Fruit fly (Drosophila melanogaster) whole organism, embryonic: Measurements from ENCODE around the gene MBD-like.

ENCODE experiments used
- CG10209 ChIP-seq: fragments of 200-800 bp; sonication (Bioruptor generic); optimal IDR thresholded peaks from 3 replicates; lab custom pipeline; 2017; ENCODE audit warnings: missing biosample characterization, mild to moderate bottlenecking, missing genetic modification characterization, missing genetic modification reagents
- CG10431 ChIP-seq: fragments of 200-800 bp; sonication (Bioruptor generic); optimal IDR thresholded peaks from 3 replicates; lab custom pipeline; 2018; ENCODE audit warnings: missing biosample characterization, mild to moderate bottlenecking, missing genetic modification characterization
- CG11085 ChIP-seq: fragments of 200-800 bp; sonication (Bioruptor generic); IDR thresholded peaks from 2 replicates; pipeline ENCODE4 v1.3.6; 2022; ENCODE audit warnings: missing biosample characterization, missing genetic modification characterization
- CG11093 ChIP-seq: fragments of 200-800 bp; sonication (Bioruptor generic); IDR thresholded peaks from 3 replicates; pipeline ENCODE4 v1.3.6; 2022; ENCODE audit warnings: missing biosample characterization, missing genetic modification characterization
- CG12219 ChIP-seq: fragments of 200-800 bp; sonication (Bioruptor generic); optimal IDR thresholded peaks from 3 replicates; lab custom pipeline; 2018; ENCODE audit warnings: missing biosample characterization, mild to moderate bottlenecking, missing genetic modification characterization
- CG12659 ChIP-seq: fragments of 200-800 bp; sonication (Bioruptor generic); optimal IDR thresholded peaks from 3 replicates; lab custom pipeline; 2017; ENCODE audit warnings: mild to moderate bottlenecking, missing biosample characterization, missing genetic modification reagents, missing genetic modification characterization
- CG12744 ChIP-seq: fragments of 200-800 bp; sonication (Bioruptor generic); optimal IDR thresholded peaks from 2 replicates; lab custom pipeline; 2016; ENCODE audit warnings: missing biosample characterization, missing genetic modification characterization
- CG14710 ChIP-seq: fragments of 200-800 bp; sonication (Bioruptor generic); optimal IDR thresholded peaks from 3 replicates; lab custom pipeline; 2019; ENCODE audit warnings: missing biosample characterization, mild to moderate bottlenecking, missing genetic modification characterization, moderate library complexity
- CG15696 ChIP-seq: fragments of 200-800 bp; sonication (Bioruptor generic); optimal IDR thresholded peaks from 2 replicates; lab custom pipeline; 2019; ENCODE audit warnings: missing biosample characterization, mild to moderate bottlenecking, missing genetic modification characterization, moderate library complexity
- CG17829 ChIP-seq: fragments of 200-800 bp; optimal IDR thresholded peaks from 2 replicates; lab custom pipeline; 2019; ENCODE audit warnings: missing biosample characterization, mild to moderate bottlenecking, missing genetic modification characterization, moderate library complexity
- CG18599 ChIP-seq: fragments of 200-800 bp; sonication (Bioruptor generic); optimal IDR thresholded peaks from 3 replicates; lab custom pipeline; 2017; ENCODE audit warnings: missing biosample characterization, missing genetic modification characterization, mild to moderate bottlenecking, moderate library complexity, missing genetic modification reagents
- CG2199 ChIP-seq: fragments of 200-800 bp; sonication (Bioruptor generic); IDR thresholded peaks from 3 replicates; pipeline ENCODE4 v1.3.6; 2022; ENCODE audit warnings: missing biosample characterization, missing genetic modification characterization
- CG2875 ChIP-seq: fragments of 200-800 bp; sonication (Bioruptor generic); optimal IDR thresholded peaks from 2 replicates; lab custom pipeline; 2017; ENCODE audit warnings: missing biosample characterization, mild to moderate bottlenecking, missing genetic modification characterization, missing genetic modification reagents
- CG2889 ChIP-seq: fragments of 200-800 bp; sonication (Bioruptor generic); IDR thresholded peaks from 3 replicates; pipeline ENCODE4 v1.3.6; 2022; ENCODE audit warnings: missing biosample characterization, missing genetic modification characterization
- CG30020 ChIP-seq: fragments of 200-800 bp; optimal IDR thresholded peaks from 2 replicates; lab custom pipeline; 2019; ENCODE audit warnings: missing biosample characterization, mild to moderate bottlenecking, missing genetic modification characterization, moderate library complexity
- CG3407 ChIP-seq: fragments of 200-800 bp; sonication (Bioruptor generic); optimal IDR thresholded peaks from 2 replicates; lab custom pipeline; 2018; ENCODE audit warnings: missing biosample characterization, mild to moderate bottlenecking, missing genetic modification characterization
- CG6683 ChIP-seq: fragments of 200-800 bp; sonication (Bioruptor generic); optimal IDR thresholded peaks from 2 replicates; lab custom pipeline; 2017; ENCODE audit warnings: missing biosample characterization, mild to moderate bottlenecking, missing genetic modification characterization, missing genetic modification reagents
- CG6689 ChIP-seq: fragments of 200-800 bp; sonication (Bioruptor generic); IDR thresholded peaks from 2 replicates; pipeline ENCODE4 v1.3.6; 2022; ENCODE audit warnings: missing biosample characterization, missing genetic modification characterization
- CG7556 ChIP-seq: fragments of 200-800 bp; sonication (Bioruptor generic); optimal IDR thresholded peaks from 2 replicates; lab custom pipeline; 2017; ENCODE audit warnings: missing biosample characterization, mild to moderate bottlenecking, missing genetic modification characterization
- CG7745 ChIP-seq: fragments of 200-800 bp; sonication (Bioruptor generic); optimal IDR thresholded peaks from 2 replicates; lab custom pipeline; 2018; ENCODE audit warnings: missing biosample characterization, mild to moderate bottlenecking, missing genetic modification characterization, moderate library complexity
- CG7786 ChIP-seq: fragments of 200-800 bp; sonication (Bioruptor generic); optimal IDR thresholded peaks from 2 replicates; lab custom pipeline; 2016; ENCODE audit warnings: missing biosample characterization, missing genetic modification characterization
- CG8290 ChIP-seq, 3 experiments: fragments of 200-800 bp; sonication (Bioruptor generic); optimal IDR thresholded peaks; 2 replicates each; lab custom pipeline; 2016 to 2019; ENCODE audit warnings: missing biosample characterization in 3 of 3, missing genetic modification characterization in 3 of 3, mild to moderate bottlenecking in 2 of 3, moderate library complexity in 1 of 3
- Camta ChIP-seq: fragments of 200-800 bp; sonication (Bioruptor generic); optimal IDR thresholded peaks from 2 replicates; lab custom pipeline; 2016; ENCODE audit warnings: missing biosample characterization, missing genetic modification characterization
- D19A ChIP-seq: fragments of 200-800 bp; optimal IDR thresholded peaks from 3 replicates; lab custom pipeline; 2019; ENCODE audit warnings: missing biosample characterization, mild to moderate bottlenecking, missing genetic modification characterization, moderate library complexity
- E2f2 ChIP-seq: fragments of 200-800 bp; sonication (Bioruptor generic); IDR thresholded peaks from 2 replicates; pipeline ENCODE4 v1.3.6; 2022; ENCODE audit warnings: missing biosample characterization, missing genetic modification characterization
- ERR ChIP-seq: fragments of 200-800 bp; sonication (Bioruptor generic); optimal IDR thresholded peaks from 2 replicates; lab custom pipeline; 2016; ENCODE audit warnings: missing biosample characterization, missing genetic modification characterization
- Hand ChIP-seq: fragments of 200-800 bp; sonication (Bioruptor generic); optimal IDR thresholded peaks from 2 replicates; lab custom pipeline; 2017; ENCODE audit warnings: mild to moderate bottlenecking, missing biosample characterization, missing genetic modification reagents, missing genetic modification characterization
- Mad ChIP-seq: fragments of 200-800 bp; sonication (Bioruptor generic); optimal IDR thresholded peaks from 2 replicates; lab custom pipeline; 2016; ENCODE audit warnings: missing biosample characterization, missing genetic modification characterization
- Mes4 ChIP-seq: fragments of 200-800 bp; sonication (Bioruptor generic); optimal IDR thresholded peaks from 2 replicates; lab custom pipeline; 2016; ENCODE audit warnings: missing biosample characterization, missing genetic modification characterization
- Opbp ChIP-seq: fragments of 200-800 bp; sonication (Bioruptor generic); IDR thresholded peaks from 3 replicates; pipeline ENCODE4 v1.3.6; 2022; ENCODE audit warnings: missing biosample characterization, missing genetic modification characterization; ENCODE audit not compliant: partially characterized antibody
- Pdp1 ChIP-seq, 2 experiments: fragments of 200-800 bp; sonication (Bioruptor generic); optimal IDR thresholded peaks; 3 replicates each; lab custom pipeline; 2016; ENCODE audit warnings: missing biosample characterization in 2 of 2, missing genetic modification characterization in 2 of 2, mild to moderate bottlenecking in 1 of 2, moderate library complexity in 1 of 2
- ab ChIP-seq: fragments of 200-800 bp; sonication (Bioruptor generic); optimal IDR thresholded peaks from 2 replicates; lab custom pipeline; 2016; ENCODE audit warnings: missing biosample characterization, missing genetic modification characterization
- al ChIP-seq: fragments of 200-800 bp; sonication (Bioruptor generic); IDR thresholded peaks from 2 replicates; pipeline ENCODE4 v1.3.6; 2022; ENCODE audit warnings: missing biosample characterization, missing genetic modification characterization
- crol ChIP-seq: fragments of 200-800 bp; sonication (Bioruptor generic); IDR thresholded peaks from 2 replicates; pipeline ENCODE4 v1.3.6; 2022; ENCODE audit warnings: missing biosample characterization, missing genetic modification characterization
- dm ChIP-seq: fragments of 200-800 bp; sonication (Bioruptor generic); optimal IDR thresholded peaks from 3 replicates; lab custom pipeline; 2016; ENCODE audit warnings: missing biosample characterization, missing genetic modification characterization
- dmrt99B ChIP-seq: fragments of 200-800 bp; sonication (Bioruptor generic); optimal IDR thresholded peaks from 2 replicates; lab custom pipeline; 2018; ENCODE audit warnings: missing biosample characterization, mild to moderate bottlenecking, missing genetic modification characterization, moderate library complexity
- en ChIP-seq: fragments of 200-800 bp; sonication (Bioruptor generic); optimal IDR thresholded peaks from 2 replicates; lab custom pipeline; 2016; ENCODE audit warnings: missing biosample characterization, missing genetic modification characterization
- gcm ChIP-seq: fragments of 200-800 bp; sonication (Bioruptor generic); optimal IDR thresholded peaks from 2 replicates; lab custom pipeline; 2019; ENCODE audit warnings: missing biosample characterization, mild to moderate bottlenecking, missing genetic modification characterization, moderate library complexity
- gcm2 ChIP-seq: fragments of 200-800 bp; sonication (Bioruptor generic); optimal IDR thresholded peaks from 2 replicates; lab custom pipeline; 2016; ENCODE audit warnings: missing biosample characterization, missing genetic modification characterization
- grau ChIP-seq: fragments of 200-800 bp; optimal IDR thresholded peaks from 3 replicates; lab custom pipeline; 2019; ENCODE audit warnings: missing biosample characterization, mild to moderate bottlenecking, missing genetic modification characterization, moderate library complexity
- hb ChIP-seq: fragments of 200-800 bp; sonication (Bioruptor generic); IDR thresholded peaks from 3 replicates; pipeline ENCODE4 v1.3.6; 2022; ENCODE audit warnings: missing biosample characterization, missing genetic modification characterization; ENCODE audit not compliant: partially characterized antibody
- lilli ChIP-seq: fragments of 200-800 bp; sonication (Bioruptor generic); optimal IDR thresholded peaks from 3 replicates; lab custom pipeline; 2016; ENCODE audit warnings: missing biosample characterization, missing genetic modification characterization
- nau ChIP-seq: fragments of 200-800 bp; sonication (Bioruptor generic); optimal IDR thresholded peaks from 3 replicates; lab custom pipeline; 2017; ENCODE audit warnings: missing biosample characterization, mild to moderate bottlenecking, missing genetic modification characterization, missing genetic modification reagents
- nerfin-2 ChIP-seq: fragments of 200-800 bp; sonication (Bioruptor generic); IDR thresholded peaks from 2 replicates; pipeline ENCODE4 v1.3.6; 2022; ENCODE audit warnings: missing biosample characterization, missing genetic modification characterization; ENCODE audit not compliant: partially characterized antibody
- scrt ChIP-seq: fragments of 200-800 bp; sonication (Bioruptor generic); optimal IDR thresholded peaks from 2 replicates; lab custom pipeline; 2018; ENCODE audit warnings: missing biosample characterization, mild to moderate bottlenecking, missing genetic modification characterization, moderate library complexity
- shn ChIP-seq: fragments of 200-800 bp; sonication (Bioruptor generic); optimal IDR thresholded peaks from 3 replicates; lab custom pipeline; 2016; ENCODE audit warnings: missing biosample characterization, missing genetic modification characterization
- sqz ChIP-seq: fragments of 200-800 bp; sonication (Bioruptor generic); optimal IDR thresholded peaks from 3 replicates; lab custom pipeline; 2018; ENCODE audit warnings: missing biosample characterization, mild to moderate bottlenecking, missing genetic modification characterization
- stwl ChIP-seq: fragments of 200-800 bp; sonication (Bioruptor generic); optimal IDR thresholded peaks from 3 replicates; lab custom pipeline; 2018; ENCODE audit warnings: missing biosample characterization, mild to moderate bottlenecking, missing genetic modification characterization, moderate library complexity
- wek ChIP-seq: fragments of 200-800 bp; sonication (Bioruptor generic); optimal IDR thresholded peaks from 3 replicates; lab custom pipeline; 2018; ENCODE audit warnings: missing biosample characterization, mild to moderate bottlenecking, missing genetic modification characterization, moderate library complexity

The MBD-like gene

DNA sequence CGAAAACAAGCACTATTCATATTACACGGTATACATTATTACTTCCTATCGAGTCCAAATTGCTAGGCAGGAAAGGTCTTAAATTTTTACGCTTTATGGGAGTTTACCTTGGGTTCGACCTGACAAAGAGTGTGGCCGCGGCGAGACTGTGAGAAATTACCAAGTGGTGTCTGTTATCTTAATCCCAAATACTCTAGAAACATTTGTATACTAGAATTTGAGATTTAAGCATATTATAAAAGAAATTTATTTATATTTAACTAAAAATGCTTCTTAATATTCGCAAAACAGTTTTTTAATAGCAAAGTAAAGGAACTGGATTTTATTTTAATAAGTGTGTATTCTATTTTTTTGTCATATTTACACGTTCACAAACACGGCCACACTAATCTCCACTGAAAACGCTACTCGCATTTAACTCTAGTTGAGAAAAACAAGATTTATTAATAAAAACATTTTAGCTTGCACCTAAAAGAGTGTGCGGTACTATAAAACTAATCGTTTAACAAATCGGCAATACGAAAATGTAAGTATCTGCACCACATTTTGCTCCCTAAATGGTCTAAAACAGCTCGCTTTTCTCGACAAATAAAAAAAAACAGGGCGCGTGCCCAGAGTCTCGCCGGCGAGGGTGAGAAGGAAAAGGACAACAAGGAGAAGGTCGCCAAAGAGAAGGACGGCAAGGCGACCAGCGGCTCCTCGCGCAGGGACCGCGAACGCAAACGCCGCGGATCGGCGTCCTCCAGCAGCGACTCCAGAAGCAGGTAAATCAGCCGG, 7.7 kb upstream of the MBD-like start, which contains the start of the genes mura and RnpS1 (continued):
- no peak for TF ChIP-seq nerfin-2 (GFP tag; lab: Robert Waterston, UW)
- peak; percentile 11 for TF ChIP-seq CG17829 (tag; lab: Kevin White, UChicago)
- TF ChIP-seq CG2199 (GFP tag; lab: Robert Waterston, UW): no peak
- TF ChIP-seq E2f2 (GFP tag; lab: Robert Waterston, UW): no peak
- TF ChIP-seq CG2875 (GFP tag; lab: Kevin White, UChicago): no peak
- no peak for TF ChIP-seq grau
- TF ChIP-seq CG14710 (tag; lab: Kevin White, UChicago): peak; percentile 73
- no peak for TF ChIP-seq hb (GFP tag; lab: Robert Waterston, UW)
- TF ChIP-seq CG10431 (GFP tag; lab: Kevin White, UChicago): no peak
- TF ChIP-seq stwl (tag; lab: Kevin White, UChicago): peak; percentile 8
- TF ChIP-seq CG18599 (GFP tag; lab: Kevin White, UChicago): no peak
- no peak for TF ChIP-seq ab (GFP tag; lab: Kevin White, UChicago)
- TF ChIP-seq nau: no peak
- TF ChIP-seq Mad (GFP tag; lab: Kevin White, UChicago): no peak
- peak; percentile 22 for TF ChIP-seq D19A (tag; lab: Kevin White, UChicago)
- TF ChIP-seq CG8290 (GFP tag; optimal IDR thresholded peaks at IDR 0.05; lab: Kevin White, UChicago): no peak
- no peak for TF ChIP-seq CG8290 (tag; optimal IDR thresholded peaks at IDR 0.05; lab: Kevin White, UChicago)
- peak; percentile 43 for TF ChIP-seq CG12659 (GFP tag; lab: Kevin White, UChicago)
- TF ChIP-seq gcm (GFP tag; lab: Kevin White, UChicago): no peak
- no peak for TF ChIP-seq CG10209 (GFP tag; lab: Kevin White, UChicago)
- no peak for TF ChIP-seq Camta (GFP tag; lab: Kevin White, UChicago)
- TF ChIP-seq dm (GFP tag; lab: Kevin White, UChicago): no peak
- no peak for TF ChIP-seq en (GFP tag; lab: Kevin White, UChicago)
- TF ChIP-seq CG12744 (GFP tag; lab: Kevin White, UChicago): no peak
- no peak for TF ChIP-seq Hand (GFP tag; lab: Kevin White, UChicago)
- no peak for TF ChIP-seq shn (GFP tag; lab: Kevin White, UChicago)
- TF ChIP-seq CG7556 (GFP tag; lab: Kevin White, UChicago): no peak
- no peak for TF ChIP-seq Mes4
- peak; percentile 59 for TF ChIP-seq sqz
- TF ChIP-seq al (GFP tag; lab: Robert Waterston, UW): no peak
- TF ChIP-seq CG12219 (GFP tag; lab: Kevin White, UChicago): no peak
- no peak for TF ChIP-seq CG11085
- peak; percentile 1 for TF ChIP-seq CG15696 (tag; lab: Kevin White, UChicago)
- TF ChIP-seq dmrt99B (tag; lab: Kevin White, UChicago): no peak
- peak; percentile 36 for TF ChIP-seq CG30020 (tag; lab: Kevin White, UChicago)
- no peak for TF ChIP-seq CG7786 (GFP tag; lab: Kevin White, UChicago)
- TF ChIP-seq CG7745 (tag; lab: Kevin White, UChicago): no peak
- no peak for TF ChIP-seq scrt (GFP tag; lab: Kevin White, UChicago)
- no peak for TF ChIP-seq lilli (GFP tag; lab: Kevin White, UChicago)
- no peak for TF ChIP-seq Pdp1 (GFP tag; optimal IDR thresholded peaks at IDR 0.05; lab: Kevin White, UChicago)
- TF ChIP-seq CG3407 (GFP tag; lab: Kevin White, UChicago): no peak
- no peak for TF ChIP-seq wek (GFP tag; lab: Kevin White, UChicago)
- no peak for TF ChIP-seq CG2889
- no peak for TF ChIP-seq Opbp (GFP tag; lab: Robert Waterston, UW)
- no peak for TF ChIP-seq CG6683
- TF ChIP-seq CG6689 (GFP tag; lab: Robert Waterston, UW): no peak
- TF ChIP-seq ERR: no peak
- TF ChIP-seq CG11093: no peak
- TF ChIP-seq crol (GFP tag; lab: Robert Waterston, UW): no peak
- TF ChIP-seq gcm2: no peak
